Worm (Caenorhabditis elegans) whole organism, dauer: Measurements from ENCODE around the gene smim-14.

Experiments used
- unc-62 ChIP-seq: sonication (generic microtip); optimal IDR thresholded peaks from 2 replicates; lab custom pipeline; 2017; ENCODE audit warnings: missing biosample characterization, missing genetic modification reagents, missing genetic modification characterization

smim-14 gene

DNA sequence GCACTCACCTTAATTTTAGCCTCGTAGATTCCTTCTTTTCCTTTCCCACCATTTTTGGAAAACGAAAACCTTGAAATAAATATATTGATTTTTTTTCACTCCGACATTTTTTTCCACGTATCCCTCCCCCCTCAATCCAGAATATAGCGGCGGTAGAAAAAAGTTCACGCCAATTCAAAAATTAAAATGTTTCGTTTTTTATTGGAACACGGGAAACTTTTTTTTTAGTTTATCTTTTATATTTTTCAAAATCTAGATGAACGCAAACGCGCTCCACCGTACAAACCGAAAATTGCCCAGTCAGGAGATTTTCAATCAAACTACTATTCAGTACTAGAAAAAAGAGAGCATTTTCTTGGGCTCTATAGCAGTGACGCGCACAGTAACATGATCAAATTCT, 25.4 kb downstream of the smim-14 start, which contains the start of gene spe-41:
spe-41 (minus strand) TSS at position 72 of the 400 bp plus-strand sequence.
- TF ChIP-seq unc-62, result no peak

DNA sequence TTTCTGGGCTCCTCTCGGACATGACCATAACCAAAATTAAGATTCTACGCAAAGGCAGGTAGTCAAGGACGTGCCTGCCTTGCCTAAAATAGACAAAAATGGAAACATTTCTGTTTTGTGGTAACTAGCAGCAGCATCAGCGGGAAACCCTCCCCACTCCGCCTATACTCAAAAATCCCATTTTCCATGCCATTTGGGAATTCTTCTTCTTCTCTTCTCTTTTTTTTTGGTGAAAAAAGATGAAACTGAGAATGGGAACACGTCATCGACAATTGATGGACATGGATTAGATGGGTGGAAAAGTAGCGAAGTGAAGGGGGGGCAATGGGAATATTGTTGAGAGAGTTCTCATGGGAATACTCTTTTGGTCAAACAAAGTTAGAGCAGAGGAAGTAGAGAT, 32.4 kb downstream of the smim-14 start:
- TF ChIP-seq unc-62, result no peak

DNA sequence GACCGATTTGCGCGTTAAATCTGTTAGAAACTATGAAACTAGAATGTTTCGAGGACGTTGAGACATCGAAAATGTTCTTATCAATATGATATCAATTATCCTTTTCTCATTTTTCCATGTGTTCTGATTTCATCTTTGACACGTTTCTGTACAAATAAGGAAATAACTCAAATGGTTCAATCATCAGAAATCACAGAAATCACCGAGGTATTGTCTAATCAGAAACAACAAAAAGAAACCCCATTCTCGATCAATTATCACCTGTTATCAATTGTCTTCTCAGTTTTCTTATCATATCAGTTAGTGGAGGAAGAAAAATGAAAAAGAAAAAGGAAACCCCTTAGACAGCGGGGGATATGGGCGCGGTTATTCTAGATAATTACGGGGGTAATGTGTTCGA, 34.4 kb downstream of the smim-14 start:
- no peak for TF ChIP-seq unc-62

DNA sequence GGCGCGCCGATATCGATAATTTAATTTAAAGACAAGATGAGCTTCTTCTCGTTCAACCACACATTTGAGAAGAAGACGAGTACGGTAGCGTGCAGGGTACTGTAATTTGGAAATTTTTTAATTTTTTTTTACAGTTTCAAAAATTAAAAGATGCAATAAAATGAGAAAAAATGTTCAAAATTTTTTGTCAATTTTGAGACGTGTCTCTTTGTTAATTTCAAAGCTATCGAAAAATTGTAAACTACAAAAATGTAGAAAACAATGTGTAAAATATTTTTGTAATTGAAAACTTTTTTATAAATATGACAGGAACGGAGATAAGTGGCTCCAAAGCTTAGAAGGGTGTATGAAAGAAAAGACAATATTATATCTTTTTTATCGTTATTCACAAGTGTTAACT, 38.2 kb downstream of the smim-14 start, which contains the start of gene K01A11.1:
K01A11.1 (minus strand) TSS at position 101 of the 400 bp plus-strand sequence.
- no peak for TF ChIP-seq unc-62

DNA sequence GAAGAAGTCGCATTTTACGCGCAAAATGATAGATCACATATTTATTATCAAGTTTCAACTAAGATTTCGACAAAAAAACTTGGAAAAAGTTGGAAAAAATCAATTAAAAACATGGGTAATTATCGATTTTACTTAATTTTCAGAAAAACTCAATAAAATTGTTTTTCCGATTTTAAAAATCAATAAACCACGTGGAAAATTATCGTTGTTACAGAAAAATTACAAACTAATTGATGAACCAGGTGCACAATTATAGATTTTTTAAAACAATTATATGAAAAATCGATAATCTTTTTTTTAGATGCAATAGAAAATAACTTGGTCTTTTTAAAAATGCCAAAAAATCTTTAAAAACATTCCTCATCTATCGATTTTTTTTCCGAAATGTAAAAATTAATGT, 38.9 kb downstream of the smim-14 start:
- no peak for TF ChIP-seq unc-62

DNA sequence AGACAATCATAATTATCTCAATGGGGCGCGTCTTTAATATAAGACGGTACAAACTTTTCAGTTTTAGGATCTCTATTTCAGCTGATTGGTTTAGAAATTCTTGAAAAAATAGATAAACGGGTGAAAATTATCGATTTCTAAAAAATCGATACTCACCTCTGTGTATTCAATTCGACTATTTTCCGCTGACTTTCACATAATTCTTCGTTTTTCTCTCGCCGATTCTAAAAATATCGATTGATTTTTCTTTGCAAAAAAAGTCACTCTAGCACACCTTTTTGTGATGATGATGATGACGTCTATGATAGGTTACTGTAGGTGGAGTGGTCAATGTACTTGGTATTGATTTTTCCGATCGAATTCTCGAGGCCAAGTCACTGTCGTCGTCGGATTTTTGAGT, 39.8 kb downstream of the smim-14 start:
- no peak for TF ChIP-seq unc-62

DNA sequence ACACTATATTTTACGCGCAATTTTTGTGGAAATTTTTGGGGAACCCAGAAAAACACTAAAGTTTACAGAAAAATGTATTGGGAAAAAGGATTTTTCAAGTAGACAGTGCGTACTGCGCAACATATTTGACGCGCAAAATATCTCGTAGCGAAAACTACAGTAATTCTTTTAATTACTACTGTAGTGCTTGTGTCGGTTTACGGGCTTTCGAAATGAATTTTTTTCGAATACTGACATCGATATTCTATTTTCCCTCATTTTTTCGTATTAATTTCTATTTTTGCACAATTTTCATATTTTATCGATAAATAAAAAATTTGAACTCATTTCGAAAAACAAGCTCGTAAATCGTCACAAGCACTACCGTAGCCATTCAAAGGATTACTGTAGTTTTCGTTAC, 41.0 kb downstream of the smim-14 start:
- TF ChIP-seq unc-62, result no peak

DNA sequence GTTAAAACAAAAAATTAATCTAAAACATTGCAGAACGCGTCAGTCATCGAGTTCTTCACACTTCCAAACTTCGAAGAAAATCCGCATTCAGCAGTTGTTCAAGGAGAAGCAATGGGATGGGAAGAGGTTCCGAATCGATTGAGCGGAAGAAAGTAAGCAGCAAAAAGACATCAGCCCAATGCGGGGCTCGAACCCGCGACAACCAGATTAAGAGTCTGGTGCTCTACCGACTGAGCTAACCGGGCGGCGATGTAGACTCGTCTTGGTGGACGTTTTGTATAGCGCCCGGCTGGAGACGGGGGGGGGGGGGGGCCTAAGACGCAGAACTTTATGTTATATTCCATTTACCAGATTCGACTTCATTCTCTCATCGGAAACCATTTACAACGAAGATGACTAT, 42.8 kb downstream of the smim-14 start:
- no peak for TF ChIP-seq unc-62

DNA sequence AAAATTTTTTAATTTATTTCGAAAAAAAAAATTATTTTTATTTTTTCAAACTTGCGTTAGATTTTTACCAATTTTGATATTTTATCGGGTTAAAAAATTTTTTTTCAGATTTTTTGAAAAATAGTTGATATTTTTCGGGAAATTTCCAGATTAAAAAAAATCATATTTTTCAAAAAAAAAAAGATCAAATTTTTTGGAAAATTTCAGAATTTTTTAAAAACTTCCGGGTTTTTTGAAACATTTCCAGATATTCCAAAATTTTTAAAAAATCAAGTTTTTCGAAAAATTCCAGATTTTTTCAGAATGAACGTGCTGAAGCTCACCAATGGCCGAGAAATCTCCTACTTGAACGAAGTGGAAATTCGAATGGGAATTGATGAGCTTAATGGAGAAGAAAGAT, 44.1 kb downstream of the smim-14 start, which contains the start of gene metl-18:
metl-18 (plus strand) TSS at position 301 of the 400 bp plus-strand sequence.
- no peak for TF ChIP-seq unc-62

DNA sequence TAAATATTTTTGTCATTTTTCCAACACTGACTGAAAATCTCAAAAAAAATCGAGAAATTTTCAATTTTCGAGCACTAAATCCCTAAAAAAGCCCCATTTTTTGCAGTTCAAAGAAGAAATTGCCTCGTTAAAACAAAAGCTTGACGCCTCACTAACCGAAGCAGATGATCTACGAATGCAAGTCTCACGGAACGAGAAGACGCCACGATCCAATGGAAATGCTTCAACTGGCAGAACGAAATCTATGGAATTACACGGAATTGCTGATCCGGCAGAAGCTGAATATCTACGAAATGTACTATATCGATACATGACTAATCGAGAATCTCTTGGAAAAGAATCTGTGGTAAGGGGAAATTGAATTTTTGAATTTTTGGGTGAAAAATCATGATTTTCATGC, 45.6 kb downstream of the smim-14 start:
- TF ChIP-seq unc-62, result no peak

DNA sequence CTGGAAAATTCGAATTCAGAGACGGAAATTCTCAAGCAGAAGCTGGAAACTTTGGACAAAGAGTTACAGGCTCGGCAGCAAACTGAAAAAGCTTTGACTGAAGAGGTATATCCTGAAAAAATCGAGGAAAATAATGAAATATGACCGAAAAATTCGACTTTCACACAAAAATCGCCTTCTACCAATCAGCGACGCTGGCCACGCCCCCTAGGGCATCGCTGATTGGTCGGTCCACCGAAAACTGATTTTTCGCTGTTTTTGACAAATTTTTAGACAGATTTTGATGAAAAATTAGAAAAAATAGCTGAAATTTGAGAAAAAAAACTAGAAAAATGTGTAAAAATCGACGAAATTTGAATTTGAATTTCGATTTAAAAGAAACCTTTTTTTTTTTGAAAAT, 50.6 kb downstream of the smim-14 start:
- TF ChIP-seq unc-62, result no peak
